Worm (Caenorhabditis elegans) whole organism, mixed stage, embryonic: ENCODE results near the gene msrp-3.

Source experiments
- elt-1 ChIP-seq: sonication (generic microtip); optimal IDR thresholded peaks from 2 replicates; lab custom pipeline; 2017; ENCODE audit warnings: missing genetic modification characterization, mild to moderate bottlenecking, missing compliant biosample characterization, antibody characterized with exemption, moderate library complexity, borderline replicate concordance; ENCODE audit not compliant: insufficient read depth
- unc-120 ChIP-seq: sonication (generic microtip); optimal IDR thresholded peaks from 2 replicates; lab custom pipeline; 2017; ENCODE audit warnings: missing genetic modification characterization, missing compliant biosample characterization; ENCODE audit not compliant: poor library complexity, severe bottlenecking

DNA sequence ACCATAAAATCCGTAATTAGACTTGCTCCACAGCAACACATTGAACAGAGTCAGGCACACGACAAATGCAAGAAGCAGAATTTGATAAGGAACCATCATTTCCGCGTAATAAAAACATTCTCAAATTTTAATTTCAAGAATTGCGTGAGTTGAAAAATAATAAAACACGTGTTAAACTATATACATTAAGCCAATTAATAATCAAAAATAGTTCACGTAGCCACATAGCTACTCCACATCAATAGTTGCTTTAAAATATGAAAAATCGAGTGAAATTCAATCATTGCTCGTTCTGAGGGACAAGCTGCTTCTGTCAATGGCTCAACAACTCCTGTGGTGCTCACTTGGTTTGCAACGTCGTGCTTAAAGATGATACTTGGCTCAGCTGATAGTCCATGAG is 31.7 kb downstream of the msrp-3 start, which contains the start of gene Y39F10A.3:
- TF ChIP-seq unc-120 (no peak), elt-1 (tag; lab: Kevin White, UChicago) (no peak)
